Worm (Caenorhabditis elegans) whole organism, mixed stage, embryonic: ENCODE data around the gene npp-5.

Experiments used
- M03D4.4 ChIP-seq: sonication (generic microtip); optimal IDR thresholded peaks from 2 replicates; lab custom pipeline; 2017; ENCODE audit warnings: mild to moderate bottlenecking, missing genetic modification characterization, missing compliant biosample characterization
- blmp-1 ChIP-seq: fragments of 150-350 bp; optimal IDR thresholded peaks from 2 replicates; lab custom pipeline; 2014; ENCODE audit warnings: missing biosample characterization, missing genetic modification characterization
- ces-1 ChIP-seq: fragments of 150-350 bp; optimal IDR thresholded peaks from 2 replicates; lab custom pipeline; 2014; ENCODE audit warnings: missing biosample characterization, missing genetic modification reagents, missing genetic modification characterization
- drap-1 ChIP-seq: fragments of 200-800 bp; sonication (Bioruptor generic); optimal IDR thresholded peaks from 3 replicates; lab custom pipeline; 2018; ENCODE audit warnings: mild to moderate bottlenecking, missing genetic modification characterization, missing compliant biosample characterization
- elt-3 ChIP-seq: fragments of 150-350 bp; optimal IDR thresholded peaks from 2 replicates; lab custom pipeline; 2014; ENCODE audit warnings: missing biosample characterization, missing genetic modification characterization
- lin-13 ChIP-seq: fragments of 150-350 bp; optimal IDR thresholded peaks from 2 replicates; lab custom pipeline; 2014; ENCODE audit warnings: missing biosample characterization, missing genetic modification characterization
- lsy-2 ChIP-seq: fragments of 150-350 bp; optimal IDR thresholded peaks from 2 replicates; lab custom pipeline; 2014; ENCODE audit warnings: missing biosample characterization, missing genetic modification characterization
- mep-1 ChIP-seq: fragments of 150-350 bp; optimal IDR thresholded peaks from 2 replicates; lab custom pipeline; 2017; ENCODE audit warnings: missing biosample characterization, missing genetic modification reagents, missing genetic modification characterization, inconsistent platforms
- nhr-12 ChIP-seq: fragments of 150-350 bp; optimal IDR thresholded peaks from 2 replicates; lab custom pipeline; 2014; ENCODE audit warnings: missing biosample characterization, missing genetic modification characterization
- nhr-28 ChIP-seq: fragments of 150-350 bp; optimal IDR thresholded peaks from 2 replicates; lab custom pipeline; 2014; ENCODE audit warnings: missing biosample characterization, missing genetic modification characterization
- pha-4 ChIP-seq: fragments of 150-350 bp; optimal IDR thresholded peaks from 2 replicates; lab custom pipeline; 2018; ENCODE audit warnings: missing biosample characterization, missing genetic modification reagents, missing genetic modification characterization
- snpc-4 ChIP-seq: fragments of 150-350 bp; optimal IDR thresholded peaks from 2 replicates; lab custom pipeline; 2014; ENCODE audit warnings: missing biosample characterization, missing genetic modification characterization
- unc-62 ChIP-seq: fragments of 150-350 bp; optimal IDR thresholded peaks from 2 replicates; lab custom pipeline; 2014; ENCODE audit warnings: missing biosample characterization, missing genetic modification reagents, missing genetic modification characterization
- ztf-11 ChIP-seq: fragments of 150-350 bp; optimal IDR thresholded peaks from 2 replicates; lab custom pipeline; 2014; ENCODE audit warnings: missing biosample characterization, missing genetic modification characterization

DNA sequence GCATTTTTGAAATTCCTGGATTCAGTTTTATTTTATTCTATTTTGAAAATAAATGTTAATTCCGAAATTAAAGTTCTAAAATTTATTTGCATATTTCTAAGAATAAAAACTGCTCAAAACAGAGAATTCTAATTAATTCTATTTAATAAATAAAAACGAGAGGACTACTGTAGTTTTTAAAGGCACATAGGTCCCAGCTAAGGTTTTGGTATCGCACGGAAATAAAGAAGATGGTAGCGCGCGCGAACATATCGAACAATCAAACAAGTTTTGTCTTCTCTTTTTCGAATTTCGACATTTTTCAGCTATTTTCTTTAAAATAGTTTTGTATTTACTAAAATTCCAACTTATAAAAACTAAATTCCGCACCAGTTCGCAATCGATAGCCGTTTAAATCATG, 21.7 kb downstream of the npp-5 start:
- TF ChIP-seq mep-1, result no peak
- no peak for TF ChIP-seq ztf-11 (tag; lab: Kevin White, UChicago)
- no peak for TF ChIP-seq lin-13 (tag; lab: Kevin White, UChicago)
- no peak for TF ChIP-seq snpc-4
- no peak for TF ChIP-seq M03D4.4
- TF ChIP-seq pha-4 (tag; lab: Kevin White, UChicago), result no peak
- no peak for TF ChIP-seq unc-62 (GFP tag; lab: Kevin White, UChicago)
- no peak for TF ChIP-seq blmp-1 (tag; lab: Kevin White, UChicago)
- no peak for TF ChIP-seq elt-3
- no peak for TF ChIP-seq lsy-2 (tag; lab: Kevin White, UChicago)
- no peak for TF ChIP-seq nhr-28 (tag; lab: Kevin White, UChicago)
- no peak for TF ChIP-seq nhr-12 (tag; lab: Kevin White, UChicago)
- TF ChIP-seq drap-1, result no peak
- no peak for TF ChIP-seq ces-1 (GFP tag; lab: Kevin White, UChicago)
